Worm (Caenorhabditis elegans) whole organism, L1 larva: ENCODE data around the gene lars-1.

Source experiments
- C04F5.9 ChIP-seq: sonication (generic microtip); optimal IDR thresholded peaks from 2 replicates; lab custom pipeline; 2016; ENCODE audit warnings: missing genetic modification characterization, missing compliant biosample characterization
- C16A3.4 ChIP-seq: fragments of 150-350 bp; optimal IDR thresholded peaks from 2 replicates; lab custom pipeline; 2014; ENCODE audit warnings: missing biosample characterization, missing genetic modification characterization
- C34B4.2 ChIP-seq: sonication (generic microtip); optimal IDR thresholded peaks from 2 replicates; lab custom pipeline; 2017; ENCODE audit warnings: mild to moderate bottlenecking, missing genetic modification characterization, missing compliant biosample characterization
- aha-1 ChIP-seq: fragments of 150-350 bp; optimal IDR thresholded peaks from 2 replicates; lab custom pipeline; 2014; ENCODE audit warnings: missing biosample characterization, missing genetic modification characterization
- alr-1 ChIP-seq: fragments of 200-800 bp; sonication (Bioruptor generic); optimal IDR thresholded peaks from 2 replicates; lab custom pipeline; 2018; ENCODE audit warnings: borderline replicate concordance, mild to moderate bottlenecking, missing genetic modification characterization, missing compliant biosample characterization
- aly-2 ChIP-seq: fragments of 150-350 bp; optimal IDR thresholded peaks from 2 replicates; lab custom pipeline; 2014; ENCODE audit warnings: missing biosample characterization, missing genetic modification characterization
- ama-1 ChIP-seq: fragments of 150-350 bp; optimal IDR thresholded peaks from 2 replicates; lab custom pipeline; 2014
- ceh-63 ChIP-seq: fragments of 200-800 bp; sonication (Bioruptor generic); optimal IDR thresholded peaks from 2 replicates; lab custom pipeline; 2018; ENCODE audit warnings: mild to moderate bottlenecking, missing genetic modification characterization, missing compliant biosample characterization
- ceh-8 ChIP-seq: fragments of 200-800 bp; sonication (Bioruptor generic); optimal IDR thresholded peaks from 2 replicates; lab custom pipeline; 2018; ENCODE audit warnings: mild to moderate bottlenecking, missing genetic modification characterization, moderate library complexity, missing compliant biosample characterization
- ces-1 ChIP-seq: fragments of 150-350 bp; optimal IDR thresholded peaks from 2 replicates; lab custom pipeline; 2014; ENCODE audit warnings: missing biosample characterization, missing genetic modification reagents, missing genetic modification characterization
- dpl-1 ChIP-seq, 3 experiments: fragments of 150-350 bp in 2 of 3; sonication (generic microtip) in 1 of 3; optimal IDR thresholded peaks; 2 replicates each; lab custom pipeline; 2014 to 2017; ENCODE audit warnings: missing biosample characterization in 3 of 3, missing genetic modification characterization in 3 of 3, missing genetic modification reagents in 3 of 3
- dsc-1 ChIP-seq: sonication (generic microtip); optimal IDR thresholded peaks from 2 replicates; lab custom pipeline; 2016; ENCODE audit warnings: mild to moderate bottlenecking, missing genetic modification characterization, missing compliant biosample characterization
- efl-1 ChIP-seq, 4 experiments: fragments of 150-350 bp; optimal IDR thresholded peaks in 3 of 4; peaks in 1 of 4; 1 replicate in 1 of 4; 2 replicates in 3 of 4; lab custom pipeline; 2014; ENCODE audit warnings: missing biosample characterization in 2 of 4, missing genetic modification characterization in 2 of 4, missing genetic modification reagents in 2 of 4
- efl-3 ChIP-seq: fragments of 200-800 bp; sonication (Bioruptor generic); optimal IDR thresholded peaks from 2 replicates; lab custom pipeline; 2018; ENCODE audit warnings: mild to moderate bottlenecking, missing genetic modification characterization, missing compliant biosample characterization
- egl-27 ChIP-seq, 2 experiments: fragments of 150-350 bp in 1 of 2; sonication (generic microtip); optimal IDR thresholded peaks; 3 replicates each; lab custom pipeline; 2017 to 2018; ENCODE audit warnings: missing biosample characterization in 2 of 2, missing genetic modification characterization in 2 of 2, missing genetic modification reagents in 2 of 2
- elt-2 ChIP-seq: sonication (generic microtip); optimal IDR thresholded peaks from 2 replicates; lab custom pipeline; 2016; ENCODE audit warnings: missing genetic modification characterization, mild to moderate bottlenecking, inconsistent platforms, missing compliant biosample characterization, missing genetic modification reagents
- fkh-10 ChIP-seq: sonication (generic microtip); optimal IDR thresholded peaks from 2 replicates; lab custom pipeline; 2017; ENCODE audit warnings: missing biosample characterization, missing genetic modification reagents, missing genetic modification characterization
- fkh-8 ChIP-seq: sonication (generic microtip); optimal IDR thresholded peaks from 2 replicates; lab custom pipeline; 2016; ENCODE audit warnings: mild to moderate bottlenecking, missing genetic modification characterization, missing compliant biosample characterization
- grh-1 ChIP-seq: fragments of 200-800 bp; sonication (Bioruptor generic); IDR thresholded peaks from 2 replicates; pipeline ENCODE4 v1.3.6; 2022; ENCODE audit warnings: missing genetic modification reagents, missing genetic modification characterization, missing compliant biosample characterization
- hlh-17 ChIP-seq: fragments of 200-800 bp; sonication (Bioruptor generic); optimal IDR thresholded peaks from 2 replicates; lab custom pipeline; 2018; ENCODE audit warnings: missing genetic modification characterization, mild to moderate bottlenecking, missing compliant biosample characterization, moderate library complexity, borderline replicate concordance
- hlh-4 ChIP-seq: sonication (generic microtip); optimal IDR thresholded peaks from 2 replicates; lab custom pipeline; 2016; ENCODE audit warnings: mild to moderate bottlenecking, missing genetic modification characterization, missing compliant biosample characterization
- hpl-2 ChIP-seq: fragments of 150-350 bp; optimal IDR thresholded peaks from 2 replicates; lab custom pipeline; 2014; ENCODE audit warnings: missing biosample characterization, missing genetic modification reagents, missing genetic modification characterization
- isw-1 ChIP-seq: fragments of 200-800 bp; sonication (Bioruptor generic); IDR thresholded peaks from 2 replicates; pipeline ENCODE4 v1.3.6; 2022; ENCODE audit warnings: missing genetic modification characterization, missing compliant biosample characterization
- jun-1 ChIP-seq: fragments of 150-350 bp; optimal IDR thresholded peaks from 2 replicates; lab custom pipeline; 2014; ENCODE audit warnings: missing biosample characterization, missing genetic modification reagents, missing genetic modification characterization
- lin-13 ChIP-seq: fragments of 150-350 bp; optimal IDR thresholded peaks from 2 replicates; lab custom pipeline; 2014; ENCODE audit warnings: missing biosample characterization, missing genetic modification reagents, missing genetic modification characterization
- lin-35 ChIP-seq, 2 experiments: fragments of 150-350 bp; optimal IDR thresholded peaks; 2 replicates each; lab custom pipeline; 2014; ENCODE audit warnings: missing biosample characterization in 2 of 2, missing genetic modification characterization in 2 of 2, missing genetic modification reagents in 2 of 2
- lin-39 ChIP-seq: fragments of 150-350 bp; optimal IDR thresholded peaks from 2 replicates; lab custom pipeline; 2014; ENCODE audit warnings: missing biosample characterization, missing genetic modification reagents, missing genetic modification characterization
- mab-9 ChIP-seq: fragments of 200-800 bp; sonication (Bioruptor generic); IDR thresholded peaks from 2 replicates; pipeline ENCODE4 v1.3.6; 2022; ENCODE audit warnings: missing genetic modification reagents, missing genetic modification characterization, missing compliant biosample characterization
- mef-2 ChIP-seq: fragments of 150-350 bp; optimal IDR thresholded peaks from 2 replicates; lab custom pipeline; 2014; ENCODE audit warnings: missing biosample characterization, missing genetic modification characterization
- mep-1 ChIP-seq: fragments of 150-350 bp; optimal IDR thresholded peaks from 2 replicates; lab custom pipeline; 2014; ENCODE audit warnings: missing biosample characterization, missing genetic modification characterization
- nhr-20 ChIP-seq: sonication (generic microtip); optimal IDR thresholded peaks from 2 replicates; lab custom pipeline; 2016; ENCODE audit warnings: mild to moderate bottlenecking, missing genetic modification characterization, missing compliant biosample characterization
- nhr-47 ChIP-seq: sonication (generic microtip); optimal IDR thresholded peaks from 2 replicates; lab custom pipeline; 2016; ENCODE audit warnings: mild to moderate bottlenecking, missing genetic modification characterization, moderate library complexity, missing compliant biosample characterization
- nhr-71 ChIP-seq: sonication (generic microtip); optimal IDR thresholded peaks from 2 replicates; lab custom pipeline; 2016; ENCODE audit warnings: mild to moderate bottlenecking, missing genetic modification characterization, moderate library complexity, missing compliant biosample characterization
- nhr-76 ChIP-seq: sonication (generic microtip); optimal IDR thresholded peaks from 2 replicates; lab custom pipeline; 2017; ENCODE audit warnings: missing biosample characterization, missing genetic modification characterization
- nhr-77 ChIP-seq: fragments of 150-350 bp; optimal IDR thresholded peaks from 2 replicates; lab custom pipeline; 2014; ENCODE audit warnings: missing biosample characterization, missing genetic modification characterization
- nhr-84 ChIP-seq: sonication (generic microtip); optimal IDR thresholded peaks from 2 replicates; lab custom pipeline; 2017; ENCODE audit warnings: missing biosample characterization, missing genetic modification characterization
- nhr-90 ChIP-seq: sonication (generic microtip); optimal IDR thresholded peaks from 2 replicates; lab custom pipeline; 2016; ENCODE audit warnings: mild to moderate bottlenecking, missing genetic modification characterization, missing compliant biosample characterization; ENCODE audit not compliant: poor library complexity
- pag-3 ChIP-seq: sonication (generic microtip); optimal IDR thresholded peaks from 2 replicates; lab custom pipeline; 2017; ENCODE audit warnings: missing genetic modification characterization, mild to moderate bottlenecking, missing compliant biosample characterization, antibody characterized with exemption, borderline replicate concordance; ENCODE audit not compliant: insufficient read depth
- pqm-1 ChIP-seq: sonication (generic microtip); optimal IDR thresholded peaks from 3 replicates; lab custom pipeline; 2017; ENCODE audit warnings: missing biosample characterization, missing genetic modification characterization
- snpc-4 ChIP-seq: fragments of 150-350 bp; optimal IDR thresholded peaks from 2 replicates; lab custom pipeline; 2014; ENCODE audit warnings: missing biosample characterization, missing genetic modification characterization
- snu-23 ChIP-seq: sonication (generic microtip); optimal IDR thresholded peaks from 2 replicates; lab custom pipeline; 2016; ENCODE audit warnings: missing genetic modification characterization, missing compliant biosample characterization
- sox-4 ChIP-seq: sonication (generic microtip); optimal IDR thresholded peaks from 2 replicates; lab custom pipeline; 2016; ENCODE audit warnings: missing genetic modification characterization, missing compliant biosample characterization
- sup-37 ChIP-seq: fragments of 200-800 bp; sonication (Bioruptor generic); optimal IDR thresholded peaks from 2 replicates; lab custom pipeline; 2018; ENCODE audit warnings: mild to moderate bottlenecking, missing genetic modification characterization, missing compliant biosample characterization
- tbx-2 ChIP-seq: sonication (generic microtip); optimal IDR thresholded peaks from 2 replicates; lab custom pipeline; 2016; ENCODE audit warnings: missing genetic modification characterization, missing compliant biosample characterization
- unc-30 ChIP-seq: sonication (generic microtip); optimal IDR thresholded peaks from 2 replicates; lab custom pipeline; 2017; ENCODE audit warnings: missing biosample characterization, missing genetic modification characterization
- unc-86 ChIP-seq: sonication (generic microtip); optimal IDR thresholded peaks from 2 replicates; lab custom pipeline; 2016; ENCODE audit warnings: missing genetic modification characterization, missing compliant biosample characterization
- unc-98 ChIP-seq: fragments of 200-800 bp; sonication (Bioruptor generic); IDR thresholded peaks from 2 replicates; pipeline ENCODE4 v1.3.6; 2022; ENCODE audit warnings: missing genetic modification characterization, missing compliant biosample characterization
- xbp-1 ChIP-seq: sonication (generic microtip); optimal IDR thresholded peaks from 2 replicates; lab custom pipeline; 2016; ENCODE audit warnings: missing genetic modification characterization, missing compliant biosample characterization
- zip-4 ChIP-seq: fragments of 200-800 bp; sonication (Bioruptor generic); optimal IDR thresholded peaks from 2 replicates; lab custom pipeline; 2018; ENCODE audit warnings: mild to moderate bottlenecking, missing genetic modification characterization, moderate library complexity, missing compliant biosample characterization
- ztf-11 ChIP-seq, 2 experiments: sonication (generic microtip); optimal IDR thresholded peaks; 2 replicates each; lab custom pipeline; 2016 to 2017; ENCODE audit warnings: missing genetic modification characterization in 2 of 2, missing biosample characterization in 1 of 2, missing compliant biosample characterization in 1 of 2
- ztf-4 ChIP-seq: fragments of 150-350 bp; optimal IDR thresholded peaks from 2 replicates; lab custom pipeline; 2014; ENCODE audit warnings: missing biosample characterization, missing genetic modification characterization

lars-1 gene

ce11 chrIII:4195306-4196008 lies 8.9 kb upstream of the lars-1 start:
- TF ChIP-seq nhr-90 (tag; lab: Kevin White, UChicago) (peak; percentile 63), alr-1 (no peak), pqm-1 (tag; lab: Kevin White, UChicago) (no peak), dpl-1 (GFP tag; optimal IDR thresholded peaks at IDR 0.05; lab: Kevin White, UChicago) (no peak), mab-9 (no peak), aly-2 (peak; percentile 94), C34B4.2 (tag; lab: Kevin White, UChicago) (no peak), mef-2 (tag; lab: Kevin White, UChicago) (no peak), ztf-4 (tag; lab: Kevin White, UChicago) (peak; percentile 72), aha-1 (no peak), sup-37 (GFP tag; lab: Kevin White, UChicago) (peak; percentile 41), nhr-76 (tag; lab: Kevin White, UChicago) (no peak), hlh-4 (tag; lab: Kevin White, UChicago) (no peak), zip-4 (GFP tag; lab: Kevin White, UChicago) (peak; percentile 28), unc-30 (tag; lab: Kevin White, UChicago) (no peak), ceh-8 (GFP tag; lab: Kevin White, UChicago) (peak; percentile 44), xbp-1 (tag; lab: Kevin White, UChicago) (no peak), snpc-4 (tag; lab: Kevin White, UChicago) (no peak), tbx-2 (tag; lab: Kevin White, UChicago) (peak; percentile 5), dsc-1 (peak; percentile 64), snu-23 (GFP tag; lab: Kevin White, UChicago) (peak; percentile 49), ces-1 (no peak), nhr-84 (no peak), fkh-10 (GFP tag; lab: Kevin White, UChicago) (no peak), nhr-47 (tag; lab: Kevin White, UChicago) (peak; percentile 59), efl-1 (optimal IDR thresholded peaks at IDR 0.05; lab: Kevin White, UChicago) (peak; percentile 44 to 50), efl-1 (GFP tag; optimal IDR thresholded peaks at IDR 0.05 in 1 of 2; lab: Kevin White, UChicago) (peak in 1 of 2 experiments; percentile 8), lin-35 (GFP tag; optimal IDR thresholded peaks at IDR 0.05; lab: Kevin White, UChicago) (peak in 1 of 2 experiments; percentile 34), C16A3.4 (peak; percentile 43), hpl-2 (GFP tag; lab: Kevin White, UChicago) (peak; percentile 39), lin-39 (tag; lab: Kevin White, UChicago) (no peak), hlh-17 (GFP tag; lab: Kevin White, UChicago) (peak; percentile 5), pag-3 (tag; lab: Kevin White, UChicago) (no peak), egl-27 (tag; optimal IDR thresholded peaks at IDR 0.05; lab: Kevin White, UChicago) (no peak), fkh-8 (tag; lab: Kevin White, UChicago) (no peak), C04F5.9 (tag; lab: Kevin White, UChicago) (no peak), unc-86 (tag; lab: Kevin White, UChicago) (no peak), mep-1 (no peak), nhr-20 (peak; percentile 37), isw-1 (GFP tag; lab: Robert Waterston, UW) (no peak), elt-2 (tag; lab: Kevin White, UChicago) (peak; percentile 60), efl-3 (no peak), ama-1 (lab: Kevin White, UChicago) (peak; percentile 95), lin-13 (GFP tag; lab: Kevin White, UChicago) (peak; percentile 25), ztf-11 (tag; optimal IDR thresholded peaks at IDR 0.05; lab: Kevin White, UChicago) (no peak), nhr-71 (tag; lab: Kevin White, UChicago) (peak; percentile 83), nhr-77 (tag; lab: Kevin White, UChicago) (no peak), jun-1 (tag; lab: Kevin White, UChicago) (no peak), sox-4 (no peak), grh-1 (no peak; the same call in 1 of the 2 replicates), ceh-63 (GFP tag; lab: Kevin White, UChicago) (no peak), unc-98 (GFP tag; lab: Robert Waterston, UW) (no peak)
